Fruit fly (Drosophila melanogaster) whole organism, embryonic: ENCODE measurements around the gene Cys.

Source experiments
- CG14050 ChIP-seq: fragments of 200-800 bp; sonication (Bioruptor generic); IDR thresholded peaks from 3 replicates; pipeline ENCODE4 v1.3.6; 2022; ENCODE audit warnings: missing biosample characterization, missing genetic modification characterization
- CG4707 ChIP-seq: fragments of 200-800 bp; sonication (Bioruptor generic); optimal IDR thresholded peaks from 2 replicates; lab custom pipeline; 2018; ENCODE audit warnings: missing biosample characterization, mild to moderate bottlenecking, missing genetic modification characterization, moderate library complexity
- Dp ChIP-seq: fragments of 200-800 bp; sonication (Bioruptor generic); optimal IDR thresholded peaks from 2 replicates; lab custom pipeline; 2018; ENCODE audit warnings: missing biosample characterization, mild to moderate bottlenecking, missing genetic modification characterization, moderate library complexity
- Myb ChIP-seq: fragments of 200-800 bp; sonication (Bioruptor generic); optimal IDR thresholded peaks from 2 replicates; lab custom pipeline; 2016; ENCODE audit warnings: missing biosample characterization, missing genetic modification characterization
- hbn ChIP-seq: fragments of 200-800 bp; sonication (Bioruptor generic); IDR thresholded peaks from 2 replicates; pipeline ENCODE4 v1.3.6; 2022; ENCODE audit warnings: missing biosample characterization, missing genetic modification characterization; ENCODE audit not compliant: partially characterized antibody
- lov ChIP-seq, 2 experiments: fragments of 200-800 bp in 1 of 2; fragments of >200 bp in 1 of 2; sonication (Bioruptor generic) in 1 of 2; IDR thresholded peaks in 1 of 2; optimal IDR thresholded peaks in 1 of 2; 2 replicates in 1 of 2; 3 replicates in 1 of 2; pipeline versions ENCODE4 v1.3.6 to Lab custom; 2017 to 2022; ENCODE audit warnings: missing biosample characterization in 1 of 2, missing genetic modification characterization in 1 of 2
- z ChIP-seq: fragments of 200-800 bp; sonication (Bioruptor generic); IDR thresholded peaks from 3 replicates; pipeline ENCODE4 v1.3.6; 2022; ENCODE audit warnings: missing biosample characterization, missing genetic modification characterization

DNA sequence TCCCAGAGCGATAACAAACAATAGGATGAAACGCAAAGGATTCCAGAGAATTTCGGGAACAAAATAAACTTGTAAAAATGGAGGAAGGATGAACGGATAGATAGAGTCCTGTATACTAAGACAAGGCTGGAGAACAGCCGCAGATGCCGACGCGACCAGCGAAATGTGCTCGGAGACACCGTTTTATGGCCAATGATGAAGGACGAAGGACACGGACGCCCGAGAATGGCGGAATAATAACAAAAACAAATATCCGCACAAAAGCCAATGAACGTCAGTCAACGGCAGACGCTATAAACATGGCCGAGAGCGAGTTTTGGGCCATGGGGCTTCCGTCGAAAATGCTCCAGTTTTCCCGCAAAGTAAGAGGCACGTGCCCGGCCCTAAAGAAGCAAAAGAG lies 14.4 kb downstream of the Cys start:
- no peak for TF ChIP-seq hbn
- no peak for TF ChIP-seq CG14050 (GFP tag; lab: Robert Waterston, UW)
- TF ChIP-seq z (GFP tag; lab: Robert Waterston, UW), result no peak
- TF ChIP-seq Dp, result no peak
- no peak for TF ChIP-seq CG4707
- TF ChIP-seq Myb (GFP tag; lab: Kevin White, UChicago), result no peak
- no peak for TF ChIP-seq lov (optimal IDR thresholded peaks at IDR 0.05; lab: Kevin White, UChicago)
- no peak for TF ChIP-seq lov (GFP tag; IDR thresholded peaks at IDR 0.05; lab: Robert Waterston, UW)
